Fruit fly (Drosophila melanogaster) whole organism, embryonic: Measurements from ENCODE around the gene CG4009.

Experiments
- ATbp ChIP-seq: fragments of 200-800 bp; sonication (Bioruptor generic); optimal IDR thresholded peaks from 2 replicates; lab custom pipeline; 2017; ENCODE audit warnings: missing biosample characterization, mild to moderate bottlenecking, missing genetic modification characterization, missing genetic modification reagents
- Ada2b ChIP-seq: fragments of 200-800 bp; sonication (Bioruptor generic); IDR thresholded peaks from 2 replicates; pipeline ENCODE4 v1.3.6; 2022; ENCODE audit warnings: missing biosample characterization, missing genetic modification characterization
- C15 ChIP-seq: fragments of 200-800 bp; sonication (Bioruptor generic); IDR thresholded peaks from 3 replicates; pipeline ENCODE4 v1.3.6; 2022; ENCODE audit warnings: missing biosample characterization, missing genetic modification characterization
- CG10321 ChIP-seq: fragments of 200-800 bp; sonication (Bioruptor generic); IDR thresholded peaks from 2 replicates; pipeline ENCODE4 v1.3.6; 2022; ENCODE audit warnings: missing biosample characterization, missing genetic modification characterization
- CG11560 ChIP-seq: fragments of 200-800 bp; sonication (Bioruptor generic); IDR thresholded peaks from 3 replicates; pipeline ENCODE4 v1.3.6; 2022; ENCODE audit warnings: missing biosample characterization, missing genetic modification characterization
- CG12071 ChIP-seq: fragments of 200-800 bp; sonication (Bioruptor generic); optimal IDR thresholded peaks from 3 replicates; lab custom pipeline; 2018; ENCODE audit warnings: missing biosample characterization, mild to moderate bottlenecking, missing genetic modification characterization
- CG12299 ChIP-seq: fragments of 200-800 bp; sonication (Bioruptor generic); optimal IDR thresholded peaks from 2 replicates; lab custom pipeline; 2018; ENCODE audit warnings: missing biosample characterization, mild to moderate bottlenecking, missing genetic modification characterization
- CG14014 ChIP-seq: fragments of 200-800 bp; sonication (Bioruptor generic); IDR thresholded peaks from 2 replicates; pipeline ENCODE4 v1.3.6; 2022; ENCODE audit warnings: missing biosample characterization, missing genetic modification characterization
- CG14710 ChIP-seq: fragments of 200-800 bp; sonication (Bioruptor generic); optimal IDR thresholded peaks from 3 replicates; lab custom pipeline; 2019; ENCODE audit warnings: missing biosample characterization, mild to moderate bottlenecking, missing genetic modification characterization, moderate library complexity
- CG1529 ChIP-seq: fragments of 200-800 bp; sonication (Bioruptor generic); optimal IDR thresholded peaks from 3 replicates; lab custom pipeline; 2018; ENCODE audit warnings: missing biosample characterization, missing genetic modification characterization
- CG16863 ChIP-seq: fragments of 200-800 bp; sonication (Bioruptor generic); optimal IDR thresholded peaks from 3 replicates; lab custom pipeline; 2016; ENCODE audit warnings: missing biosample characterization, missing genetic modification characterization
- CG17829 ChIP-seq: fragments of 200-800 bp; optimal IDR thresholded peaks from 2 replicates; lab custom pipeline; 2019; ENCODE audit warnings: missing biosample characterization, mild to moderate bottlenecking, missing genetic modification characterization, moderate library complexity
- CG18262 ChIP-seq: fragments of 200-800 bp; optimal IDR thresholded peaks from 3 replicates; lab custom pipeline; 2019; ENCODE audit warnings: missing biosample characterization, mild to moderate bottlenecking, missing genetic modification characterization, moderate library complexity
- CG2678 ChIP-seq: fragments of 200-800 bp; sonication (Bioruptor generic); optimal IDR thresholded peaks from 3 replicates; lab custom pipeline; 2019; ENCODE audit warnings: missing biosample characterization, mild to moderate bottlenecking, missing genetic modification characterization, moderate library complexity
- CG2875 ChIP-seq: fragments of 200-800 bp; sonication (Bioruptor generic); optimal IDR thresholded peaks from 2 replicates; lab custom pipeline; 2017; ENCODE audit warnings: missing biosample characterization, mild to moderate bottlenecking, missing genetic modification characterization, missing genetic modification reagents
- CG31388 ChIP-seq: fragments of 200-800 bp; sonication (Bioruptor generic); optimal IDR thresholded peaks from 2 replicates; lab custom pipeline; 2016; ENCODE audit warnings: missing biosample characterization, missing genetic modification characterization
- CG34224 ChIP-seq: fragments of 200-800 bp; sonication (Bioruptor generic); IDR thresholded peaks from 3 replicates; pipeline ENCODE4 v1.3.6; 2022; ENCODE audit warnings: missing biosample characterization, missing genetic modification characterization; ENCODE audit not compliant: partially characterized antibody
- CG6254 ChIP-seq: fragments of 200-800 bp; sonication (Bioruptor generic); optimal IDR thresholded peaks from 3 replicates; lab custom pipeline; 2017; ENCODE audit warnings: mild to moderate bottlenecking, missing biosample characterization, missing genetic modification reagents, missing genetic modification characterization
- CG6689 ChIP-seq: fragments of 200-800 bp; sonication (Bioruptor generic); IDR thresholded peaks from 2 replicates; pipeline ENCODE4 v1.3.6; 2022; ENCODE audit warnings: missing biosample characterization, missing genetic modification characterization
- CG9437 ChIP-seq: fragments of 200-800 bp; sonication (Bioruptor generic); optimal IDR thresholded peaks from 2 replicates; lab custom pipeline; 2018; ENCODE audit warnings: missing biosample characterization, mild to moderate bottlenecking, missing genetic modification characterization
- CG9817 ChIP-seq: fragments of 200-800 bp; sonication (Bioruptor generic); optimal IDR thresholded peaks from 2 replicates; lab custom pipeline; 2018; ENCODE audit warnings: missing biosample characterization, mild to moderate bottlenecking, missing genetic modification characterization, moderate library complexity
- Camta ChIP-seq: fragments of 200-800 bp; sonication (Bioruptor generic); optimal IDR thresholded peaks from 2 replicates; lab custom pipeline; 2016; ENCODE audit warnings: missing biosample characterization, missing genetic modification characterization
- D19A ChIP-seq: fragments of 200-800 bp; optimal IDR thresholded peaks from 3 replicates; lab custom pipeline; 2019; ENCODE audit warnings: missing biosample characterization, mild to moderate bottlenecking, missing genetic modification characterization, moderate library complexity
- D19B ChIP-seq: fragments of 200-800 bp; sonication (Bioruptor generic); optimal IDR thresholded peaks from 2 replicates; lab custom pipeline; 2017; ENCODE audit warnings: missing biosample characterization, mild to moderate bottlenecking, missing genetic modification characterization
- Dad ChIP-seq: fragments of 200-800 bp; sonication (Bioruptor generic); optimal IDR thresholded peaks from 3 replicates; lab custom pipeline; 2016; ENCODE audit warnings: missing biosample characterization, missing genetic modification characterization
- Doc2 ChIP-seq: fragments of 200-800 bp; sonication (Bioruptor generic); IDR thresholded peaks from 2 replicates; pipeline ENCODE4 v1.3.6; 2022; ENCODE audit warnings: missing biosample characterization, missing genetic modification characterization
- Drgx ChIP-seq: fragments of 200-800 bp; sonication (Bioruptor generic); IDR thresholded peaks from 2 replicates; pipeline ENCODE4 v1.3.6; 2022; ENCODE audit warnings: missing biosample characterization, missing genetic modification characterization
- Ets65A ChIP-seq: fragments of 200-800 bp; sonication (Bioruptor generic); peaks from one replicate; lab custom pipeline; 2016; ENCODE audit warnings: missing biosample characterization, missing genetic modification characterization
- Hr3 ChIP-seq: fragments of 200-800 bp; sonication (Bioruptor generic); optimal IDR thresholded peaks from 3 replicates; lab custom pipeline; 2016; ENCODE audit warnings: missing biosample characterization, missing genetic modification characterization
- Jarid2 ChIP-seq: fragments of 200-800 bp; sonication (Bioruptor generic); optimal IDR thresholded peaks from 3 replicates; lab custom pipeline; 2017; ENCODE audit warnings: mild to moderate bottlenecking, missing biosample characterization, missing genetic modification reagents, missing genetic modification characterization
- Mrtf ChIP-seq: fragments of 200-800 bp; sonication (Bioruptor generic); IDR thresholded peaks from 3 replicates; pipeline ENCODE4 v1.3.6; 2022; ENCODE audit warnings: missing biosample characterization, missing genetic modification characterization
- PHDP ChIP-seq: fragments of 200-800 bp; sonication (Bioruptor generic); optimal IDR thresholded peaks from 3 replicates; lab custom pipeline; 2018; ENCODE audit warnings: missing biosample characterization, mild to moderate bottlenecking, missing genetic modification characterization, moderate library complexity
- Six4 ChIP-seq: fragments of 200-800 bp; sonication (Bioruptor generic); optimal IDR thresholded peaks from 2 replicates; lab custom pipeline; 2016; ENCODE audit warnings: missing biosample characterization, missing genetic modification characterization
- Sox102F ChIP-seq: fragments of 200-800 bp; sonication (Bioruptor generic); optimal IDR thresholded peaks from 2 replicates; lab custom pipeline; 2018; ENCODE audit warnings: missing biosample characterization, mild to moderate bottlenecking, missing genetic modification characterization, moderate library complexity
- ap ChIP-seq: fragments of 200-800 bp; sonication (Bioruptor generic); IDR thresholded peaks from 2 replicates; pipeline ENCODE4 v1.3.6; 2022; ENCODE audit warnings: missing biosample characterization, missing genetic modification characterization
- ato ChIP-seq: fragments of 200-800 bp; sonication (Bioruptor generic); IDR thresholded peaks from 2 replicates; pipeline ENCODE4 v1.3.6; 2022; ENCODE audit warnings: missing biosample characterization, missing genetic modification characterization; ENCODE audit not compliant: partially characterized antibody
- bab2 ChIP-seq: fragments of 200-800 bp; sonication (Bioruptor generic); optimal IDR thresholded peaks from 2 replicates; lab custom pipeline; 2016; ENCODE audit warnings: missing biosample characterization, missing genetic modification characterization
- croc ChIP-seq: fragments of 200-800 bp; sonication (Bioruptor generic); conservative IDR thresholded peaks from 3 replicates; pipeline ENCODE4 v1.3.6; 2022; ENCODE audit warnings: missing biosample characterization, missing genetic modification characterization
- gem ChIP-seq: fragments of 200-800 bp; sonication (Bioruptor generic); optimal IDR thresholded peaks from 2 replicates; lab custom pipeline; 2019; ENCODE audit warnings: missing biosample characterization, mild to moderate bottlenecking, missing genetic modification characterization, moderate library complexity
- ind ChIP-seq: fragments of 200-800 bp; sonication (Bioruptor generic); optimal IDR thresholded peaks from 3 replicates; lab custom pipeline; 2016; ENCODE audit warnings: missing biosample characterization, missing genetic modification characterization
- lmd ChIP-seq: fragments of 200-800 bp; sonication (Bioruptor generic); IDR thresholded peaks from 2 replicates; pipeline ENCODE4 v1.3.6; 2022; ENCODE audit warnings: missing biosample characterization, missing genetic modification characterization
- nmo ChIP-seq: fragments of 200-800 bp; sonication (Bioruptor generic); optimal IDR thresholded peaks from 2 replicates; lab custom pipeline; 2018; ENCODE audit warnings: missing biosample characterization, mild to moderate bottlenecking, missing genetic modification characterization, moderate library complexity
- nom ChIP-seq: fragments of 200-800 bp; sonication (Bioruptor generic); optimal IDR thresholded peaks from 2 replicates; lab custom pipeline; 2017; ENCODE audit warnings: missing biosample characterization, missing genetic modification characterization, mild to moderate bottlenecking, moderate library complexity, missing genetic modification reagents
- rib ChIP-seq: fragments of 200-800 bp; sonication (Bioruptor generic); IDR thresholded peaks from 2 replicates; pipeline ENCODE4 v1.3.6; 2022; ENCODE audit warnings: missing biosample characterization, missing genetic modification characterization
- sc ChIP-seq, 3 experiments: fragments of >200 bp in 2 of 3; fragments of 200-800 bp in 1 of 3; sonication (Bioruptor generic) in 1 of 3; optimal IDR thresholded peaks; 2 replicates in 2 of 3; 3 replicates in 1 of 3; lab custom pipeline; 2017; ENCODE audit warnings: mild to moderate bottlenecking in 1 of 3, missing biosample characterization in 1 of 3, missing genetic modification characterization in 1 of 3, missing genetic modification reagents in 1 of 3
- shn ChIP-seq: fragments of 200-800 bp; sonication (Bioruptor generic); optimal IDR thresholded peaks from 3 replicates; lab custom pipeline; 2016; ENCODE audit warnings: missing biosample characterization, missing genetic modification characterization
- sima ChIP-seq: fragments of 200-800 bp; sonication (Bioruptor generic); optimal IDR thresholded peaks from 2 replicates; lab custom pipeline; 2016; ENCODE audit warnings: missing biosample characterization, missing genetic modification characterization
- slp2 ChIP-seq: fragments of 200-800 bp; sonication (Bioruptor generic); optimal IDR thresholded peaks from 2 replicates; lab custom pipeline; 2016; ENCODE audit warnings: missing biosample characterization, missing genetic modification characterization
- tap ChIP-seq: fragments of 200-800 bp; optimal IDR thresholded peaks from 3 replicates; lab custom pipeline; 2019; ENCODE audit warnings: missing biosample characterization, mild to moderate bottlenecking, missing genetic modification characterization, moderate library complexity
- tgo ChIP-seq: fragments of 200-800 bp; sonication (Bioruptor generic); IDR thresholded peaks from 3 replicates; pipeline ENCODE4 v1.3.6; 2022; ENCODE audit warnings: missing biosample characterization, missing genetic modification characterization

CG4009 gene

dm6 chr3R:17059100-17059810 lies 23.4 kb upstream of the CG4009 start (continued):
- TF ChIP-seq ato (no peak), sima (GFP tag; lab: Kevin White, UChicago) (no peak), tgo (GFP tag; lab: Robert Waterston, UW) (no peak), Doc2 (GFP tag; lab: Robert Waterston, UW) (no peak), D19B (no peak), CG9817 (no peak), Dad (no peak), Ada2b (GFP tag; lab: Robert Waterston, UW) (0 out of 2 replicates have a peak, but pooled peaks have one; percentile 6), Drgx (GFP tag; lab: Robert Waterston, UW) (peak; percentile 36; the same call in 1 of the 2 replicates), bab2 (GFP tag; lab: Kevin White, UChicago) (no peak), CG9437 (peak; percentile 13), CG31388 (GFP tag; lab: Kevin White, UChicago) (no peak), CG34224 (GFP tag; lab: Robert Waterston, UW) (no peak), PHDP (tag; lab: Kevin White, UChicago) (peak; percentile 31), ATbp (GFP tag; lab: Kevin White, UChicago) (peak; percentile 52), shn (GFP tag; lab: Kevin White, UChicago) (no peak), tap (tag; lab: Kevin White, UChicago) (no peak), C15 (GFP tag; lab: Robert Waterston, UW) (no peak), CG2875 (GFP tag; lab: Kevin White, UChicago) (peak; percentile 47), slp2 (GFP tag; lab: Kevin White, UChicago) (no peak), CG17829 (tag; lab: Kevin White, UChicago) (no peak), CG1529 (GFP tag; lab: Kevin White, UChicago) (no peak), CG10321 (GFP tag; lab: Robert Waterston, UW) (no peak), Six4 (no peak), CG6689 (GFP tag; lab: Robert Waterston, UW) (no peak), CG12071 (GFP tag; lab: Kevin White, UChicago) (no peak), sc (optimal IDR thresholded peaks at IDR 0.05; lab: Kevin White, UChicago) (no peak), sc (GFP tag; optimal IDR thresholded peaks at IDR 0.05; lab: Kevin White, UChicago) (no peak), ap (GFP tag; lab: Robert Waterston, UW) (0 out of 2 replicates have a peak, but pooled peaks have one; percentile 8), CG12299 (tag; lab: Kevin White, UChicago) (no peak), Ets65A (GFP tag; lab: Kevin White, UChicago) (peak; percentile 49), croc (GFP tag; lab: Robert Waterston, UW) (no peak), nmo (GFP tag; lab: Kevin White, UChicago) (peak; percentile 52), ind (GFP tag; lab: Kevin White, UChicago) (peak; percentile 5), rib (GFP tag; lab: Robert Waterston, UW) (0 out of 2 replicates have a peak, but pooled peaks have one; percentile 31), Hr3 (GFP tag; lab: Kevin White, UChicago) (no peak), CG16863 (no peak)

DNA sequence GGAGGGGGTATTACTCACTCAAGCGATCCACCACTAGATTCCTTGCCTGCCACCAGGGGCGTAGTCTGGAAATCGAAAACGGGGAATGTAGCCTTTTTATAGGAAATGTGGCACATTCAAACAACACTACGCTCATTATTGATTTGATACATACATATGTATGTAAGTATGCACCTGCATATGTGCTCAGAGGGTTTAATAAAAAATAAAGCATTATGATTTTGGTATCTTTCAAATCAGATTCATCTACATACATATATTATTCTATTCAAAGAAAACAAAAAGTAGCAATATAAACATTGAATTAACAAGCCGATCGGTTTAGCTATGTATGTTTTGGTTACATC lies 21.0 kb upstream of the CG4009 start:
- peak; percentile 61 for TF ChIP-seq gem (tag; lab: Kevin White, UChicago)
- no peak for TF ChIP-seq Camta
- TF ChIP-seq Mrtf (GFP tag; lab: Robert Waterston, UW): no peak
- peak; percentile 3 for TF ChIP-seq CG2678 (tag; lab: Kevin White, UChicago)
- TF ChIP-seq CG18262 (tag; lab: Kevin White, UChicago): peak; percentile 66
- no peak for TF ChIP-seq Jarid2 (GFP tag; lab: Kevin White, UChicago)
- peak; percentile 33 for TF ChIP-seq Sox102F
- peak; percentile 35 for TF ChIP-seq CG14710 (tag; lab: Kevin White, UChicago)
- peak; percentile 45 for TF ChIP-seq CG6254
- peak; percentile 35; the same call in 1 of the 2 replicates for TF ChIP-seq CG14014 (GFP tag; lab: Robert Waterston, UW)
- TF ChIP-seq nom (GFP tag; lab: Kevin White, UChicago): no peak
- TF ChIP-seq CG11560: no peak
- 0 out of 2 replicates have a peak, but pooled peaks have one; percentile 20 for TF ChIP-seq lmd (GFP tag; lab: Robert Waterston, UW)
- TF ChIP-seq sc (optimal IDR thresholded peaks at IDR 0.05; lab: Kevin White, UChicago): no peak
- TF ChIP-seq sc (GFP tag; optimal IDR thresholded peaks at IDR 0.05; lab: Kevin White, UChicago): no peak
- peak; percentile 36 for TF ChIP-seq D19A
